Worm (Caenorhabditis elegans) whole organism, mixed stage, embryonic: ENCODE data around the gene R02F2.10.
A peak's percentile ranks its signal among the peaks of the same experiment; 100 is the strongest.

Experiments
- M03D4.4 ChIP-seq: sonication (generic microtip); optimal IDR thresholded peaks from 2 replicates; lab custom pipeline; 2017; ENCODE audit warnings: mild to moderate bottlenecking, missing genetic modification characterization, missing compliant biosample characterization
- blmp-1 ChIP-seq: fragments of 150-350 bp; optimal IDR thresholded peaks from 2 replicates; lab custom pipeline; 2014; ENCODE audit warnings: missing biosample characterization, missing genetic modification characterization
- ceh-39 ChIP-seq: fragments of 150-350 bp; optimal IDR thresholded peaks from 2 replicates; lab custom pipeline; 2014; ENCODE audit warnings: missing biosample characterization, missing genetic modification characterization
- ceh-83 ChIP-seq: fragments of 200-800 bp; sonication (Bioruptor generic); optimal IDR thresholded peaks from 2 replicates; lab custom pipeline; 2018; ENCODE audit warnings: mild to moderate bottlenecking, missing genetic modification characterization, missing compliant biosample characterization
- ces-1 ChIP-seq: fragments of 150-350 bp; optimal IDR thresholded peaks from 2 replicates; lab custom pipeline; 2014; ENCODE audit warnings: missing biosample characterization, missing genetic modification reagents, missing genetic modification characterization
- cnd-1 ChIP-seq: fragments of 200-800 bp; sonication (Bioruptor generic); optimal IDR thresholded peaks from 2 replicates; lab custom pipeline; 2018; ENCODE audit warnings: mild to moderate bottlenecking, missing genetic modification characterization, missing compliant biosample characterization
- drap-1 ChIP-seq: fragments of 200-800 bp; sonication (Bioruptor generic); optimal IDR thresholded peaks from 3 replicates; lab custom pipeline; 2018; ENCODE audit warnings: mild to moderate bottlenecking, missing genetic modification characterization, missing compliant biosample characterization
- elt-1 ChIP-seq: sonication (generic microtip); optimal IDR thresholded peaks from 2 replicates; lab custom pipeline; 2017; ENCODE audit warnings: missing genetic modification characterization, mild to moderate bottlenecking, missing compliant biosample characterization, antibody characterized with exemption, moderate library complexity, borderline replicate concordance; ENCODE audit not compliant: insufficient read depth
- elt-3 ChIP-seq: fragments of 150-350 bp; optimal IDR thresholded peaks from 2 replicates; lab custom pipeline; 2014; ENCODE audit warnings: missing biosample characterization, missing genetic modification characterization
- flh-1 ChIP-seq: fragments of 200-800 bp; sonication (Bioruptor generic); optimal IDR thresholded peaks from 2 replicates; lab custom pipeline; 2018; ENCODE audit warnings: mild to moderate bottlenecking, missing genetic modification characterization, moderate library complexity, missing compliant biosample characterization
- ham-2 ChIP-seq: fragments of 200-800 bp; sonication (Bioruptor generic); optimal IDR thresholded peaks from 2 replicates; lab custom pipeline; 2018; ENCODE audit warnings: mild to moderate bottlenecking, missing genetic modification characterization, missing compliant biosample characterization
- hlh-1 ChIP-seq: fragments of 150-350 bp; optimal IDR thresholded peaks from 2 replicates; lab custom pipeline; 2014; ENCODE audit warnings: missing biosample characterization, missing genetic modification reagents, missing genetic modification characterization
- lin-13 ChIP-seq: fragments of 150-350 bp; optimal IDR thresholded peaks from 2 replicates; lab custom pipeline; 2014; ENCODE audit warnings: missing biosample characterization, missing genetic modification characterization
- lin-32 ChIP-seq: fragments of 200-800 bp; sonication (Bioruptor generic); optimal IDR thresholded peaks from 2 replicates; lab custom pipeline; 2018; ENCODE audit warnings: mild to moderate bottlenecking, missing genetic modification characterization, missing compliant biosample characterization
- mab-5 ChIP-seq: fragments of 150-350 bp; optimal IDR thresholded peaks from 2 replicates; lab custom pipeline; 2014; ENCODE audit warnings: missing biosample characterization, missing genetic modification characterization
- mep-1 ChIP-seq: fragments of 150-350 bp; optimal IDR thresholded peaks from 2 replicates; lab custom pipeline; 2017; ENCODE audit warnings: missing biosample characterization, missing genetic modification reagents, missing genetic modification characterization, inconsistent platforms
- mls-2 ChIP-seq: sonication (generic microtip); optimal IDR thresholded peaks from 2 replicates; lab custom pipeline; 2016; ENCODE audit warnings: mild to moderate bottlenecking, missing genetic modification characterization, moderate library complexity, missing compliant biosample characterization
- nhr-12 ChIP-seq: fragments of 150-350 bp; optimal IDR thresholded peaks from 2 replicates; lab custom pipeline; 2014; ENCODE audit warnings: missing biosample characterization, missing genetic modification characterization
- nhr-2 ChIP-seq: fragments of 150-350 bp; optimal IDR thresholded peaks from 2 replicates; lab custom pipeline; 2014; ENCODE audit warnings: missing biosample characterization, missing genetic modification characterization
- nhr-237 ChIP-seq: fragments of 150-350 bp; optimal IDR thresholded peaks from 2 replicates; lab custom pipeline; 2014; ENCODE audit warnings: missing biosample characterization, missing genetic modification characterization
- nhr-28 ChIP-seq: fragments of 150-350 bp; optimal IDR thresholded peaks from 2 replicates; lab custom pipeline; 2014; ENCODE audit warnings: missing biosample characterization, missing genetic modification characterization
- nhr-76 ChIP-seq: sonication (generic microtip); optimal IDR thresholded peaks from 2 replicates; lab custom pipeline; 2017; ENCODE audit warnings: missing biosample characterization, missing genetic modification characterization
- pha-4 ChIP-seq: fragments of 150-350 bp; optimal IDR thresholded peaks from 2 replicates; lab custom pipeline; 2018; ENCODE audit warnings: missing biosample characterization, missing genetic modification reagents, missing genetic modification characterization
- sptf-1 ChIP-seq: sonication (generic microtip); optimal IDR thresholded peaks from 2 replicates; lab custom pipeline; 2017; ENCODE audit warnings: mild to moderate bottlenecking, missing genetic modification characterization, moderate library complexity, missing compliant biosample characterization
- unc-120 ChIP-seq: sonication (generic microtip); optimal IDR thresholded peaks from 2 replicates; lab custom pipeline; 2017; ENCODE audit warnings: missing genetic modification characterization, missing compliant biosample characterization; ENCODE audit not compliant: poor library complexity, severe bottlenecking
- unc-39 ChIP-seq: fragments of 150-350 bp; optimal IDR thresholded peaks from 2 replicates; lab custom pipeline; 2014; ENCODE audit warnings: missing biosample characterization, missing genetic modification characterization
- unc-62 ChIP-seq: fragments of 150-350 bp; optimal IDR thresholded peaks from 2 replicates; lab custom pipeline; 2014; ENCODE audit warnings: missing biosample characterization, missing genetic modification reagents, missing genetic modification characterization
- zip-8 ChIP-seq: fragments of 150-350 bp; optimal IDR thresholded peaks from 2 replicates; lab custom pipeline; 2014; ENCODE audit warnings: missing biosample characterization, missing genetic modification characterization

Gene R02F2.10

DNA sequence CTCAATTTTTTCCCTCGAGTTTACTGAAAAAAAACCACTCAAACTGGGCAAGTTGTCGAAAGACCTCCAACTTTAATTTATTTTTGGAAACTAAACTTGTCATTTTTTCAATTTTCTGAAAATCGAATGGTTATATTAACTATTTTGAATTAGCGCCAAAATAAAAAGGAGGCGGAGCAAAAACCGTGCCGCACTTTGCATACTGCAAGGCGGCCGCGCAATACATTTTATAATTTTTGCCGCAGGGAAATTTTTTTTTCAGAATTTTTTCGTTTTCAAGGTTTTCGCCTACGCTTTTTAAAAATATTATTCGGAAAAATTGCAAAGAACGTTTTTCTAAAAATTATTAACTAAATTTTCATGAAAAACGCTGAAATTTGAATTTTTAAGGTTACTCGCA, 25.6 kb downstream of the R02F2.10 start:
- TF ChIP-seq zip-8 (tag; lab: Kevin White, UChicago): no peak

DNA sequence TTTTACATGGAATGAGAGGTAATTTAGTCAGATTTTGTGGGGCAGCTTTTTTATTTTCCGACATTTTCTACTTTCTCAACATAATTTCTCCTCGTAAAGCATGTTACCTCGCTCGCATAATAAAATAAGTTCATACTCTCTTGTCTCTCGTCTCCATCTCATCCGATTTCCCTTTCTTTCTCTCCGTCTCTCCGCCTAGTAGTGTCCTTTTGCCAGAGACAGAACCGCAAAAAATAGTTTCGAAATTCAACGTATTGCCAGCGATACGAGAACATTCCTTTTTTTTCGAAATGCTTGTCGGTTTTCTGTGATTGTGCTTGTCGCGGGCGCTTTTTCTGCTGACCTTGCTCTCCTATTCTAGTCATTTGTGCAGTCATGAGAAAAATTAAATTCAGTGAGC, 26.1 kb downstream of the R02F2.10 start:
- no peak for TF ChIP-seq elt-1
- peak; percentile 2 for TF ChIP-seq unc-62 (GFP tag; lab: Kevin White, UChicago)
- TF ChIP-seq nhr-12 (tag; lab: Kevin White, UChicago): no peak
- no peak for TF ChIP-seq mls-2 (tag; lab: Kevin White, UChicago)
- TF ChIP-seq lin-13 (tag; lab: Kevin White, UChicago): no peak
- TF ChIP-seq mep-1 (tag; lab: Kevin White, UChicago): no peak
- TF ChIP-seq mab-5: no peak
- TF ChIP-seq lin-32 (GFP tag; lab: Kevin White, UChicago): no peak
- TF ChIP-seq nhr-76 (tag; lab: Kevin White, UChicago): no peak
- TF ChIP-seq unc-120 (tag; lab: Kevin White, UChicago): peak; percentile 23
- peak; percentile 26 for TF ChIP-seq elt-3
- TF ChIP-seq flh-1 (GFP tag; lab: Kevin White, UChicago): no peak
- peak; percentile 86 for TF ChIP-seq ces-1 (GFP tag; lab: Kevin White, UChicago)
- no peak for TF ChIP-seq ham-2 (GFP tag; lab: Kevin White, UChicago)

DNA sequence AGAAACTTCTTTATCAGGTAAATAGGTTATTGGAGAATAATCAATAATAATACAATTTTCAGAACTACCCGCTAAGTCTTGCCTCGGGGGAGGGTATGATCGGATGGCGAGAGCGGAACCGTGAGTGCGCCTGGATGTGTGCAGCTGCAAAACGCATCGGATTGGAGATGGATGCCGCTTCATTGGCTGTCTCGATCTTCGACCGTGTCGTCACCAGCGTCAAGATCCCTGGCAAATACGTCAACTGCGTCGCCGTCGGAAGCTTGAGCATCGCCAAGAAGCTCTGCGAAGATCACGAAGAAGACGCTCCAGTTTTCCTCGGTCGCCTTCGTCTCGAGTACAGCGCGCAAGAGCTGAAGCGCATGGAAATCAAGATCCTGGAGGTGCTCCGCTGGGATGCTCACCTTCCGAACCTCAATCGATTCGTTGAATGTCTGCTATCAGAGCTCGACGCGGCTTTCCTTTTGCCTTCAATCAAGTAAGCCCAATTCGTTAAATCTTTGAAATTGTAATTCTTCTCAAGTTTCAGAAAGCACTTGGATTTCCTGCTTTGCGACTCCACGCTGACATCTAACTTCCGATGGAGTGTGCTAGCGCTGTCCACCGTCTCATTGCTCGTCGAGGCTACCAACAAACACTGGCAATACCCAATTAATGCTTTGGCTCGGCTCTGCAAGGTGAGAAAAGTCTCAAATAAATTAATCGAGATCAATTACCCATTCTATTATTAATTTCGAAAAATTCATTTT, 26.8 kb downstream of the R02F2.10 start:
- TF ChIP-seq nhr-28 (tag; lab: Kevin White, UChicago) (no peak), ceh-39 (tag; lab: Kevin White, UChicago) (no peak), ceh-83 (GFP tag; lab: Kevin White, UChicago) (no peak), nhr-2 (no peak), drap-1 (no peak), ces-1 (GFP tag; lab: Kevin White, UChicago) (no peak)

DNA sequence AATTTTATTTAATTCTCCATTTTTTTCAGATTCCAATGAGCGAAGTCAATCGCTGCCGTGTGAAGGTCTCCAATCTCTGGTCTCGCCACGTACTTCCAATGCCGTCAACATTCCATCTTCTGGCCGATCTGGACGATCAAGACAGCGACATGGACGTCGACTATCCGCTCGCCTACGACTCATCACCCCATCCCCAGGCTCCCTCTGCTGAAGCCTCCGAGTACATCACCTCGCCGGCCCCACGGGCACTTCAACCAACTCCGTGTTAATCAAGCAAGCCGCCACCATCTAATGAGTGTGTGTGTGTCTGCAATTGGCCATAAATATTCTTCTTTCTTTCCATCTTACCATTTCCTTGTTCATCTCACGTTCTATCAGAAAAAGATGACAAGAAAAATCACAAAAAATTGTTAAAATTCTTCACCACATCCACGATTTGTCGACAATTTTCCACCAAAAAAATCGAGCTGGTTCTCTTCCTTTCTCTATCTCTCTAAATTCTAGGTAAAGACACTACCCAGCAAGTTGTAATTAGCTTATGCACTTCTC, 27.4 kb downstream of the R02F2.10 start:
- TF ChIP-seq blmp-1 (tag; lab: Kevin White, UChicago) (no peak), ces-1 (GFP tag; lab: Kevin White, UChicago) (no peak), unc-39 (no peak), nhr-2 (no peak), zip-8 (tag; lab: Kevin White, UChicago) (no peak), elt-1 (no peak), pha-4 (tag; lab: Kevin White, UChicago) (no peak), nhr-12 (tag; lab: Kevin White, UChicago) (no peak), nhr-76 (tag; lab: Kevin White, UChicago) (no peak), nhr-237 (tag; lab: Kevin White, UChicago) (no peak), elt-3 (no peak), cnd-1 (tag; lab: Kevin White, UChicago) (no peak), mls-2 (tag; lab: Kevin White, UChicago) (no peak), drap-1 (no peak)

DNA sequence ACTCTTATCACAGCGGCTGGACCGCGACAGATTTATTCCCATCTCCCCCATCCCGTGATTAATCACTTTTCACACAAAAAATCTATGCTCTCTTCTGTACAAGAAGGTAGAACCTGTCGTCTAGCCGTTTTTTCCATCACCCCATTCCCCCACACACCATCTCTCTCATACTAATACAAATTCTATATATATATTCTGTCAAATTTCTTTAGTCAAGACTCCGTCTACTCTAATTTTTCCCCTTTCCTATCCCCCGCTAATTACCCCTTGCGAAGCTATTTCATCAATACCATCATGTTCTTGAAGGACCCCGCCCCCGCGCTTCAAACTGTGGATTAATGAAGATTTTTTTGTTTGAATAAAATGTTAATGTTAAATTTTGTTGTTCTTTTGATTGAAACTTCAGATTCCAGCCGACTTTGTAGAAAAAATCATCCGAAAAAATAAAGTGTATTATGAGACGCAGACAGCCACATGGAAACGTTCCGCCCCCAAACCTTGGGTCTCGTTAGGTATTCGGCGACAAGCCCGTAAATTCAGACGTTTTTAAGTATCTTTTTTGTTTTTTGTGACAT, 28.0 kb downstream of the R02F2.10 start:
- peak; percentile 18 for TF ChIP-seq M03D4.4 (tag; lab: Kevin White, UChicago)
- TF ChIP-seq nhr-2: no peak
- TF ChIP-seq, all 35 proteins: peak for 1

DNA sequence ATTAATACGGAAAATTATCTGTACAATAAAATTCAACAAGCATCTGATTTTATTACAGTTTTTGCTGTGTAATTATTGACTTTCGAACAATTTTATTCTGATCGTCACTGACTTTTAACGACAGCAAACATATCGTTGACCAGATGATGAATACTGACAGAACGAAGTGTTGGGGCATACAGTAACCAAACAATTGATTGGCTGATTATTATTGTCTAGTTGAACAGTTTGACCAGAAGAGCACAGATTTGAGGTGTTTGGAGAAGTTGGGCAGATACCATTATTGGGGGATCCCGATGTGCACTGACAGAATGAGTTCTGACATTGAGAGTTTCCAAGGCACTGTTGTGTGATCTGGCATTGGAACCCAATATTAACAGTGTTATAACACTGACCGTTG, 28.8 kb downstream of the R02F2.10 start:
- TF ChIP-seq sptf-1 (no peak), M03D4.4 (tag; lab: Kevin White, UChicago) (no peak), elt-1 (no peak), pha-4 (tag; lab: Kevin White, UChicago) (no peak), hlh-1 (tag; lab: Kevin White, UChicago) (no peak), ceh-83 (GFP tag; lab: Kevin White, UChicago) (no peak), nhr-12 (tag; lab: Kevin White, UChicago) (no peak), nhr-76 (tag; lab: Kevin White, UChicago) (no peak), nhr-2 (no peak), mep-1 (tag; lab: Kevin White, UChicago) (no peak), ces-1 (GFP tag; lab: Kevin White, UChicago) (no peak)
